Fruit fly (Drosophila melanogaster) whole organism, embryonic: Measurements from ENCODE around the gene peng.

Experiments used
- Asciz ChIP-seq: fragments of 200-800 bp; sonication (Bioruptor generic); optimal IDR thresholded peaks from 2 replicates; lab custom pipeline; 2017; ENCODE audit warnings: missing biosample characterization, mild to moderate bottlenecking, missing genetic modification characterization, missing genetic modification reagents
- B-H2 ChIP-seq: fragments of 200-800 bp; sonication (Bioruptor generic); optimal IDR thresholded peaks from 2 replicates; lab custom pipeline; 2018; ENCODE audit warnings: missing biosample characterization, mild to moderate bottlenecking, missing genetic modification characterization
- CG10431 ChIP-seq: fragments of 200-800 bp; sonication (Bioruptor generic); optimal IDR thresholded peaks from 3 replicates; lab custom pipeline; 2018; ENCODE audit warnings: missing biosample characterization, mild to moderate bottlenecking, missing genetic modification characterization
- CG11696 ChIP-seq: fragments of 200-800 bp; sonication (Bioruptor generic); IDR thresholded peaks from 2 replicates; pipeline ENCODE4 v1.3.6; 2022; ENCODE audit warnings: missing biosample characterization, missing genetic modification characterization
- CG12104 ChIP-seq: fragments of 200-800 bp; sonication (Bioruptor generic); optimal IDR thresholded peaks from 3 replicates; lab custom pipeline; 2016; ENCODE audit warnings: missing biosample characterization, missing genetic modification characterization
- CG15073 ChIP-seq: fragments of 200-800 bp; sonication (Bioruptor generic); optimal IDR thresholded peaks from 2 replicates; lab custom pipeline; 2016; ENCODE audit warnings: missing biosample characterization, missing genetic modification characterization
- CG15269 ChIP-seq: fragments of 200-800 bp; sonication (Bioruptor generic); optimal IDR thresholded peaks from 2 replicates; lab custom pipeline; 2018; ENCODE audit warnings: missing biosample characterization, mild to moderate bottlenecking, missing genetic modification characterization, moderate library complexity
- CG15514 ChIP-seq: fragments of 200-800 bp; sonication (Bioruptor generic); optimal IDR thresholded peaks from 3 replicates; lab custom pipeline; 2017; ENCODE audit warnings: missing biosample characterization, missing genetic modification characterization, mild to moderate bottlenecking, moderate library complexity, missing genetic modification reagents
- CG17359 ChIP-seq: fragments of 200-800 bp; sonication (Bioruptor generic); optimal IDR thresholded peaks from 3 replicates; lab custom pipeline; 2018; ENCODE audit warnings: missing biosample characterization, mild to moderate bottlenecking, missing genetic modification characterization, moderate library complexity
- CG17912 ChIP-seq: fragments of 200-800 bp; sonication (Bioruptor generic); optimal IDR thresholded peaks from 2 replicates; lab custom pipeline; 2018; ENCODE audit warnings: missing biosample characterization, mild to moderate bottlenecking, missing genetic modification characterization
- CG18011 ChIP-seq: fragments of 200-800 bp; sonication (Bioruptor generic); optimal IDR thresholded peaks from 2 replicates; lab custom pipeline; 2017; ENCODE audit warnings: missing biosample characterization, missing genetic modification characterization, mild to moderate bottlenecking, moderate library complexity, missing genotype
- CG1832 ChIP-seq: fragments of 200-800 bp; sonication (Bioruptor generic); optimal IDR thresholded peaks from 2 replicates; lab custom pipeline; 2017; ENCODE audit warnings: missing biosample characterization, mild to moderate bottlenecking, missing genetic modification characterization, inconsistent platforms
- CG18619 ChIP-seq: fragments of 200-800 bp; sonication (Bioruptor generic); optimal IDR thresholded peaks from 3 replicates; lab custom pipeline; 2017; ENCODE audit warnings: missing biosample characterization, mild to moderate bottlenecking, missing genetic modification characterization
- CG2712 ChIP-seq: fragments of 200-800 bp; optimal IDR thresholded peaks from 3 replicates; lab custom pipeline; 2019; ENCODE audit warnings: missing biosample characterization, mild to moderate bottlenecking, missing genetic modification characterization, moderate library complexity
- CG4328 ChIP-seq: fragments of 200-800 bp; sonication (Bioruptor generic); optimal IDR thresholded peaks from 3 replicates; lab custom pipeline; 2017; ENCODE audit warnings: missing biosample characterization, missing genetic modification reagents, missing genetic modification characterization
- CG4820 ChIP-seq: fragments of 200-800 bp; sonication (Bioruptor generic); optimal IDR thresholded peaks from 3 replicates; lab custom pipeline; 2016; ENCODE audit warnings: missing biosample characterization, missing genetic modification characterization
- CG6272 ChIP-seq: fragments of 200-800 bp; sonication (Bioruptor generic); IDR thresholded peaks from 2 replicates; pipeline ENCODE4 v1.3.6; 2022; ENCODE audit warnings: missing biosample characterization, missing genetic modification characterization
- CG8089 ChIP-seq: fragments of 200-800 bp; sonication (Bioruptor generic); optimal IDR thresholded peaks from 3 replicates; lab custom pipeline; 2016; ENCODE audit warnings: missing biosample characterization, missing genetic modification characterization
- CG9215 ChIP-seq: fragments of 200-800 bp; sonication (Bioruptor generic); IDR thresholded peaks from 2 replicates; pipeline ENCODE4 v1.3.6; 2022; ENCODE audit warnings: missing biosample characterization, missing genetic modification characterization
- CkIIα-i1 ChIP-seq: fragments of 200-800 bp; sonication (Bioruptor generic); IDR thresholded peaks from 2 replicates; pipeline ENCODE4 v1.3.6; 2022; ENCODE audit warnings: missing biosample characterization, missing genetic modification characterization
- D ChIP-seq, 2 experiments: fragments of 200-800 bp in 1 of 2; fragments of >200 bp in 1 of 2; sonication (Bioruptor generic) in 1 of 2; optimal IDR thresholded peaks; 2 replicates in 1 of 2; 3 replicates in 1 of 2; lab custom pipeline; 2017; ENCODE audit warnings: mild to moderate bottlenecking in 1 of 2, missing biosample characterization in 1 of 2, missing genetic modification characterization in 1 of 2, missing genetic modification reagents in 1 of 2
- D19B ChIP-seq: fragments of 200-800 bp; sonication (Bioruptor generic); optimal IDR thresholded peaks from 2 replicates; lab custom pipeline; 2017; ENCODE audit warnings: missing biosample characterization, mild to moderate bottlenecking, missing genetic modification characterization
- Ets65A ChIP-seq: fragments of 200-800 bp; sonication (Bioruptor generic); peaks from one replicate; lab custom pipeline; 2016; ENCODE audit warnings: missing biosample characterization, missing genetic modification characterization
- H2.0 ChIP-seq: fragments of 200-800 bp; sonication (Bioruptor generic); IDR thresholded peaks from 2 replicates; pipeline ENCODE4 v1.3.6; 2022; ENCODE audit warnings: missing biosample characterization, missing genetic modification characterization
- HLH4C ChIP-seq: fragments of 200-800 bp; sonication (Bioruptor generic); IDR thresholded peaks from 3 replicates; pipeline ENCODE4 v1.3.6; 2022; ENCODE audit warnings: missing biosample characterization, missing genetic modification characterization; ENCODE audit not compliant: partially characterized antibody
- HmgD ChIP-seq: fragments of 200-800 bp; sonication (Bioruptor generic); optimal IDR thresholded peaks from 3 replicates; lab custom pipeline; 2016; ENCODE audit warnings: missing biosample characterization, missing genetic modification characterization
- Hr78 ChIP-seq, 2 experiments: fragments of 200-800 bp in 1 of 2; fragments of >200 bp in 1 of 2; sonication (Bioruptor generic) in 1 of 2; optimal IDR thresholded peaks; 2 replicates each; lab custom pipeline; 2017 to 2019; ENCODE audit warnings: missing biosample characterization in 2 of 2, missing genetic modification characterization in 2 of 2, mild to moderate bottlenecking in 1 of 2, moderate library complexity in 1 of 2
- Lhr ChIP-seq: fragments of 200-800 bp; sonication (Bioruptor generic); optimal IDR thresholded peaks from 3 replicates; lab custom pipeline; 2017; ENCODE audit warnings: mild to moderate bottlenecking, missing biosample characterization, missing genetic modification reagents, missing genetic modification characterization
- NK7.1 ChIP-seq: fragments of 200-800 bp; sonication (Bioruptor generic); optimal IDR thresholded peaks from 3 replicates; lab custom pipeline; 2016; ENCODE audit warnings: missing biosample characterization, missing genetic modification characterization
- NfI ChIP-seq: fragments of 200-800 bp; sonication (Bioruptor generic); optimal IDR thresholded peaks from 3 replicates; lab custom pipeline; 2018; ENCODE audit warnings: missing biosample characterization, mild to moderate bottlenecking, missing genetic modification characterization, moderate library complexity
- Ravus ChIP-seq: fragments of 200-800 bp; sonication (Bioruptor generic); IDR thresholded peaks from 2 replicates; pipeline ENCODE4 v1.3.6; 2022; ENCODE audit warnings: missing biosample characterization, missing genetic modification characterization
- Tbp ChIP-seq: fragments of >200 bp; optimal IDR thresholded peaks from 2 replicates; lab custom pipeline; 2018; ENCODE audit warnings: missing biosample characterization, missing genetic modification characterization
- Xbp1 ChIP-seq: fragments of 200-800 bp; sonication (Bioruptor generic); optimal IDR thresholded peaks from 3 replicates; lab custom pipeline; 2016; ENCODE audit warnings: missing biosample characterization, mild to moderate bottlenecking, missing genetic modification characterization
- ab ChIP-seq: fragments of 200-800 bp; sonication (Bioruptor generic); optimal IDR thresholded peaks from 2 replicates; lab custom pipeline; 2016; ENCODE audit warnings: missing biosample characterization, missing genetic modification characterization
- bigmax ChIP-seq: fragments of 200-800 bp; sonication (Bioruptor generic); optimal IDR thresholded peaks from 2 replicates; lab custom pipeline; 2018; ENCODE audit warnings: missing biosample characterization, mild to moderate bottlenecking, missing genetic modification characterization
- chinmo ChIP-seq: fragments of 200-800 bp; sonication (Bioruptor generic); IDR thresholded peaks from 4 replicates; pipeline ENCODE4 v1.3.6; 2022; ENCODE audit warnings: missing biosample characterization, missing genetic modification characterization; ENCODE audit not compliant: partially characterized antibody
- ftz-f1 ChIP-seq: fragments of 200-800 bp; sonication (Bioruptor generic); optimal IDR thresholded peaks from 2 replicates; lab custom pipeline; 2016; ENCODE audit warnings: missing biosample characterization, missing genetic modification characterization
- gem ChIP-seq: fragments of 200-800 bp; sonication (Bioruptor generic); optimal IDR thresholded peaks from 2 replicates; lab custom pipeline; 2019; ENCODE audit warnings: missing biosample characterization, mild to moderate bottlenecking, missing genetic modification characterization, moderate library complexity
- ken ChIP-seq: fragments of 200-800 bp; sonication (Bioruptor generic); IDR thresholded peaks from 3 replicates; pipeline ENCODE4 v1.3.6; 2022; ENCODE audit warnings: missing biosample characterization, missing genetic modification characterization
- lmd ChIP-seq: fragments of 200-800 bp; sonication (Bioruptor generic); IDR thresholded peaks from 2 replicates; pipeline ENCODE4 v1.3.6; 2022; ENCODE audit warnings: missing biosample characterization, missing genetic modification characterization
- nom ChIP-seq: fragments of 200-800 bp; sonication (Bioruptor generic); optimal IDR thresholded peaks from 2 replicates; lab custom pipeline; 2017; ENCODE audit warnings: missing biosample characterization, missing genetic modification characterization, mild to moderate bottlenecking, moderate library complexity, missing genetic modification reagents
- pb ChIP-seq: fragments of 200-800 bp; sonication (Bioruptor generic); optimal IDR thresholded peaks from 3 replicates; lab custom pipeline; 2016; ENCODE audit warnings: missing biosample characterization, missing genetic modification characterization
- pzg ChIP-seq: fragments of 200-800 bp; sonication (Bioruptor generic); optimal IDR thresholded peaks from 3 replicates; lab custom pipeline; 2018; ENCODE audit warnings: missing biosample characterization, mild to moderate bottlenecking, missing genetic modification characterization, moderate library complexity
- sim ChIP-seq: fragments of 200-800 bp; sonication (Bioruptor generic); IDR thresholded peaks from 2 replicates; pipeline ENCODE4 v1.3.6; 2022; ENCODE audit warnings: missing biosample characterization, missing genetic modification characterization
- tin ChIP-seq: fragments of 200-800 bp; sonication (Bioruptor generic); optimal IDR thresholded peaks from 3 replicates; lab custom pipeline; 2016; ENCODE audit warnings: missing biosample characterization, missing genetic modification characterization
- trem ChIP-seq: fragments of 200-800 bp; optimal IDR thresholded peaks from 3 replicates; lab custom pipeline; 2019; ENCODE audit warnings: missing biosample characterization, mild to moderate bottlenecking, missing genetic modification characterization, moderate library complexity
- ttk ChIP-seq: fragments of 200-800 bp; sonication (Bioruptor generic); IDR thresholded peaks from 2 replicates; pipeline ENCODE4 v2.1.2; 2022; ENCODE audit warnings: missing biosample characterization, missing genetic modification characterization
- tx ChIP-seq: fragments of 200-800 bp; sonication (Bioruptor generic); optimal IDR thresholded peaks from 2 replicates; lab custom pipeline; 2016; ENCODE audit warnings: missing biosample characterization, missing genetic modification characterization
- zfh1 ChIP-seq: fragments of 200-800 bp; sonication (Bioruptor generic); IDR thresholded peaks from 3 replicates; pipeline ENCODE4 v1.3.6; 2022; ENCODE audit warnings: missing biosample characterization, missing genetic modification characterization

The peng gene

DNA sequence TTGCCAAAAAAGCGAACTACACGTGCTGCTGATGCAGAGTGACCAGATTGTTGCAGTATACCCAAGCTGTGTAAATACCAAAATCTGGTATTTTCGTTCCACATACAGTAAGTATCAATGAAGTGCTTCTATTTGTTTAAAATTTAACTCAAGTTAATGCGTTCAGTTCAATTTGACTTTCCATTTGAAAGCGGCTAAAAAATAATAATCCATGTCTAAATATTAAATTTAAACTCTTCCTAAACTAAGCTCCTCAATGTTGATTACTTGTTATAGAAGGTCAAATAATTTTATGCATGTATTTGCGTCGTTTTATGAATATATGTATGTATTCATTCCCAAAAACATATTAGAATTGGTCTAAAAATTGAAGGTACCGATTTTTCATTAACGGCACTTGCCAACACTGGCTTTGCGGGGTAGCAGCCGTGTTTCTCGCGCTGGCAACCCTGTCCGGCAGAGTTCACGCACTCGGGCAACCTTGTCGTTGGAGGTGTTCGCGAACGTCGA lies at the start of gene peng, which contains the start of gene sol (continued):
- TF ChIP-seq CG10431 (GFP tag; lab: Kevin White, UChicago) (peak; percentile 21), trem (tag; lab: Kevin White, UChicago) (peak; percentile 56), CG9215 (GFP tag; lab: Robert Waterston, UW) (peak; percentile 57), HmgD (GFP tag; lab: Kevin White, UChicago) (peak; percentile 35), H2.0 (GFP tag; lab: Robert Waterston, UW) (peak; percentile 64), CG4820 (peak; percentile 53), bigmax (GFP tag; lab: Kevin White, UChicago) (no peak), zfh1 (GFP tag; lab: Robert Waterston, UW) (peak; percentile 41; the same call in 1 of the 3 replicates), CG12104 (GFP tag; lab: Kevin White, UChicago) (peak; percentile 73), nom (GFP tag; lab: Kevin White, UChicago) (peak; percentile 18), D19B (peak; percentile 42), D (optimal IDR thresholded peaks at IDR 0.05; lab: Kevin White, UChicago) (no peak), D (GFP tag; optimal IDR thresholded peaks at IDR 0.05; lab: Kevin White, UChicago) (peak; percentile 44), CG17912 (GFP tag; lab: Kevin White, UChicago) (no peak), CG6272 (GFP tag; lab: Robert Waterston, UW) (no peak), tx (peak; percentile 65), HLH4C (no peak), chinmo (no peak), ttk (GFP tag; lab: Robert Waterston, UW) (no peak), CG15073 (GFP tag; lab: Kevin White, UChicago) (no peak), NfI (GFP tag; lab: Kevin White, UChicago) (peak; percentile 69), pzg (GFP tag; lab: Kevin White, UChicago) (peak; percentile 42), Ets65A (GFP tag; lab: Kevin White, UChicago) (peak; percentile 96), lmd (GFP tag; lab: Robert Waterston, UW) (peak; percentile 58), CG11696 (no peak), CG8089 (GFP tag; lab: Kevin White, UChicago) (peak; percentile 31), CG17359 (tag; lab: Kevin White, UChicago) (peak; percentile 60), CG18619 (GFP tag; lab: Kevin White, UChicago) (peak; percentile 57), Asciz (no peak), CG4328 (GFP tag; lab: Kevin White, UChicago) (peak; percentile 47), Ravus (no peak), Hr78 (GFP tag; optimal IDR thresholded peaks at IDR 0.05; lab: Kevin White, UChicago) (no peak), CkIIα-i1 (no peak), CG1832 (GFP tag; lab: Kevin White, UChicago) (no peak), Lhr (GFP tag; lab: Kevin White, UChicago) (peak; percentile 80), pb (no peak), Xbp1 (peak; percentile 84), CG18011 (GFP tag; lab: Kevin White, UChicago) (peak; percentile 50), gem (tag; lab: Kevin White, UChicago) (peak; percentile 85), CG15514 (peak; percentile 54), CG15269 (peak; percentile 68), sim (GFP tag; lab: Robert Waterston, UW) (no peak), tin (GFP tag; lab: Kevin White, UChicago) (peak; percentile 59), ken (GFP tag; lab: Robert Waterston, UW) (0 out of 3 replicates have a peak, but pooled peaks have one; percentile 38), Tbp (GFP tag; lab: Kevin White, UChicago) (no peak), ab (GFP tag; lab: Kevin White, UChicago) (peak; percentile 15), CG2712 (tag; lab: Kevin White, UChicago) (peak; percentile 65), NK7.1 (GFP tag; lab: Kevin White, UChicago) (peak; percentile 32), ftz-f1 (GFP tag; lab: Kevin White, UChicago) (peak; percentile 49), B-H2 (peak; percentile 51)
